Worm (Caenorhabditis elegans): ENCODE data around the gene R13D11.3.

ce11 chrV:797241-797640, 17.6 kb upstream of the R13D11.3 start:
- no peak for TF ChIP-seq unc-62 (GFP tag; optimal IDR thresholded peaks at IDR 0.05)
- TF ChIP-seq F49E8.2 (tag; optimal IDR thresholded peaks at IDR 0.05; ENCODE audit: insufficient read depth) = no peak
- no peak for TF ChIP-seq K11D2.4 (GFP tag; IDR thresholded peaks at IDR 0.05)
- TF ChIP-seq efl-1 (GFP tag; optimal IDR thresholded peaks at IDR 0.05) = no peak
- no peak for TF ChIP-seq Y56A3A.18 (GFP tag; IDR thresholded peaks at IDR 0.05)
- TF ChIP-seq lag-1 (GFP tag; IDR thresholded peaks at IDR 0.05) = no peak
- TF ChIP-seq madf-8 (GFP tag; conservative IDR thresholded peaks at IDR 0.05) = no peak
- no peak for TF ChIP-seq rpc-1 (optimal IDR thresholded peaks at IDR 0.05)
- no peak for TF ChIP-seq rpc-1 (tag; optimal IDR thresholded peaks at IDR 0.05)
- TF ChIP-seq F37B4.10 (GFP tag; IDR thresholded peaks at IDR 0.05) = no peak
- no peak for TF ChIP-seq ztf-22 (GFP tag; optimal IDR thresholded peaks at IDR 0.05)
- TF ChIP-seq cebp-2 (GFP tag; IDR thresholded peaks at IDR 0.05) = no peak
